Worm (Caenorhabditis elegans): Measurements from ENCODE around the gene Y5H2B.3.

DNA sequence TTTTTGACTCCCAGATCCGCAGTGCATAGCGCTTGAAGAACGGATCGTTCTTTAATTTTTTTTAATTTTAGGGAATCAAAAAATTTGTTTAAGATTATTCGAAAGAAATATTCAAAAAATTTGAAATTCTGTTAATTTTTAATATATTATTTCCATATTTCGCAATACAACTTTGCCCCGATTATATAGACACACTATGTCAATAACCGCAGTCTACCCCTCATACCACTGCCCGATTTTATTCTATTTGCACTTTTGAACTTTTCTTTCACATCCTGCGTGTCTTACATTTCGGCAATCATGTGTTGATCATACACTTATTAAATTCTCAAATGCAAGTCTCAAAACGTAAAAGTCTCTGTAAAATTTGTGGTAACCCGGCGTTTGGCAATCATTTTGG, 30.7 kb downstream of the Y5H2B.3 start, which contains the start of gene nhr-56:
- TF ChIP-seq ama-1 (optimal IDR thresholded peaks at IDR 0.05) (no peak), tra-4 (tag; optimal IDR thresholded peaks at IDR 0.05) (no peak), sea-1 (GFP tag; conservative IDR thresholded peaks at IDR 0.05) (no peak)

Measured in whole organism, early embryonic.